Fruit fly (Drosophila melanogaster) whole organism, prepupa: ENCODE results near the gene CG11134.

Source experiments
- Blimp-1 ChIP-seq: fragments of 200-800 bp; sonication (Bioruptor generic); optimal IDR thresholded peaks from 3 replicates; lab custom pipeline; 2017; ENCODE audit warnings: missing biosample characterization, missing genetic modification characterization, mild to moderate bottlenecking, moderate library complexity, missing genetic modification reagents
- CG10631 ChIP-seq: fragments of 200-800 bp; sonication (Bioruptor generic); optimal IDR thresholded peaks from 2 replicates; lab custom pipeline; 2016; ENCODE audit warnings: missing biosample characterization, missing genetic modification characterization
- CG10669 ChIP-seq: fragments of 200-800 bp; sonication (Bioruptor generic); optimal IDR thresholded peaks from 3 replicates; lab custom pipeline; 2018; ENCODE audit warnings: missing biosample characterization, mild to moderate bottlenecking, missing genetic modification characterization, moderate library complexity
- CG11762 ChIP-seq: fragments of 200-800 bp; sonication (Bioruptor generic); optimal IDR thresholded peaks from 3 replicates; lab custom pipeline; 2016; ENCODE audit warnings: missing biosample characterization, missing genetic modification characterization; ENCODE audit not compliant: insufficient read depth
- CG11902 ChIP-seq: fragments of 200-800 bp; sonication (Bioruptor generic); optimal IDR thresholded peaks from 3 replicates; lab custom pipeline; 2016; ENCODE audit warnings: missing biosample characterization, missing genetic modification characterization
- CG15336 ChIP-seq: fragments of 200-800 bp; sonication (Bioruptor generic); IDR thresholded peaks from 2 replicates; pipeline ENCODE4 v1.3.6; 2022; ENCODE audit warnings: missing biosample characterization, missing genetic modification characterization
- CG1621 ChIP-seq: fragments of 200-800 bp; sonication (Bioruptor generic); optimal IDR thresholded peaks from 3 replicates; lab custom pipeline; 2018; ENCODE audit warnings: missing biosample characterization, mild to moderate bottlenecking, missing genetic modification characterization
- CG16779 ChIP-seq: fragments of 200-800 bp; sonication (Bioruptor generic); optimal IDR thresholded peaks from 3 replicates; lab custom pipeline; 2017; ENCODE audit warnings: missing biosample characterization, mild to moderate bottlenecking, missing genetic modification characterization
- CG3032 ChIP-seq: fragments of 200-800 bp; optimal IDR thresholded peaks from 2 replicates; lab custom pipeline; 2019; ENCODE audit warnings: missing biosample characterization, mild to moderate bottlenecking, missing genetic modification characterization, moderate library complexity
- CG31627 ChIP-seq: fragments of 200-800 bp; sonication (Bioruptor generic); optimal IDR thresholded peaks from 3 replicates; lab custom pipeline; 2016; ENCODE audit warnings: missing biosample characterization, missing genetic modification characterization
- CG32006 ChIP-seq: fragments of 200-800 bp; sonication (Bioruptor generic); optimal IDR thresholded peaks from 3 replicates; lab custom pipeline; 2017; ENCODE audit warnings: missing biosample characterization, mild to moderate bottlenecking, missing genetic modification characterization
- CG34406 ChIP-seq: fragments of 200-800 bp; sonication (Bioruptor generic); optimal IDR thresholded peaks from 3 replicates; lab custom pipeline; 2016; ENCODE audit warnings: missing biosample characterization, missing genetic modification characterization
- CG3919 ChIP-seq: fragments of 200-800 bp; sonication (Bioruptor generic); optimal IDR thresholded peaks from 3 replicates; lab custom pipeline; 2016; ENCODE audit warnings: missing biosample characterization, missing genetic modification characterization
- CG4318 ChIP-seq: fragments of 200-800 bp; sonication (Bioruptor generic); optimal IDR thresholded peaks from 3 replicates; lab custom pipeline; 2017; ENCODE audit warnings: missing biosample characterization, mild to moderate bottlenecking, missing genetic modification characterization
- CG6163 ChIP-seq: fragments of 200-800 bp; sonication (Bioruptor generic); IDR thresholded peaks from 3 replicates; pipeline ENCODE4 v1.3.6; 2022; ENCODE audit warnings: missing biosample characterization, missing genetic modification characterization
- CG6276 ChIP-seq: fragments of 200-800 bp; sonication (Bioruptor generic); optimal IDR thresholded peaks from 2 replicates; lab custom pipeline; 2017; ENCODE audit warnings: missing biosample characterization, mild to moderate bottlenecking, missing genetic modification characterization
- CG6792 ChIP-seq: fragments of 200-800 bp; sonication (Bioruptor generic); optimal IDR thresholded peaks from 3 replicates; lab custom pipeline; 2016; ENCODE audit warnings: missing biosample characterization, missing genetic modification characterization
- CG6808 ChIP-seq: fragments of 200-800 bp; sonication (Bioruptor generic); optimal IDR thresholded peaks from 3 replicates; lab custom pipeline; 2017; ENCODE audit warnings: missing biosample characterization, missing genetic modification characterization, mild to moderate bottlenecking, moderate library complexity, missing genetic modification reagents
- CG6854 ChIP-seq: fragments of 200-800 bp; sonication (Bioruptor generic); optimal IDR thresholded peaks from 2 replicates; lab custom pipeline; 2017; ENCODE audit warnings: missing biosample characterization, mild to moderate bottlenecking, missing genetic modification characterization
- CG7368 ChIP-seq: fragments of 200-800 bp; sonication (Bioruptor generic); optimal IDR thresholded peaks from 3 replicates; lab custom pipeline; 2016; ENCODE audit warnings: missing biosample characterization, missing genetic modification characterization
- CG8119 ChIP-seq: fragments of 200-800 bp; sonication (Bioruptor generic); IDR thresholded peaks from 3 replicates; pipeline ENCODE4 v1.3.6; 2022; ENCODE audit warnings: missing biosample characterization, missing genetic modification characterization
- CG8319 ChIP-seq: fragments of 200-800 bp; sonication (Bioruptor generic); optimal IDR thresholded peaks from 3 replicates; lab custom pipeline; 2016; ENCODE audit warnings: missing biosample characterization, missing genetic modification characterization
- Eip75B ChIP-seq: fragments of 200-800 bp; sonication (Bioruptor generic); optimal IDR thresholded peaks from 3 replicates; lab custom pipeline; 2016; ENCODE audit warnings: missing biosample characterization, missing genetic modification characterization
- Eip78C ChIP-seq: fragments of 200-800 bp; sonication (Bioruptor generic); peaks from one replicate; lab custom pipeline; 2016; ENCODE audit warnings: missing biosample characterization, missing genetic modification characterization
- Eip93F ChIP-seq: fragments of 200-800 bp; sonication (Bioruptor generic); optimal IDR thresholded peaks from 2 replicates; lab custom pipeline; 2016; ENCODE audit warnings: missing biosample characterization, mild to moderate bottlenecking, missing genetic modification characterization
- Ets21C ChIP-seq: fragments of 200-800 bp; sonication (Bioruptor generic); optimal IDR thresholded peaks from 3 replicates; lab custom pipeline; 2016; ENCODE audit warnings: missing biosample characterization, missing genetic modification characterization
- Ets96B ChIP-seq: fragments of 200-800 bp; optimal IDR thresholded peaks from 2 replicates; lab custom pipeline; 2019; ENCODE audit warnings: missing biosample characterization, mild to moderate bottlenecking, missing genetic modification characterization, moderate library complexity
- Hr39 ChIP-seq: fragments of 200-800 bp; sonication (Bioruptor generic); optimal IDR thresholded peaks from 2 replicates; lab custom pipeline; 2016; ENCODE audit warnings: missing biosample characterization, missing genetic modification characterization
- Lpt ChIP-seq: fragments of 200-800 bp; sonication (Bioruptor generic); optimal IDR thresholded peaks from 3 replicates; lab custom pipeline; 2016; ENCODE audit warnings: missing biosample characterization, missing genetic modification characterization
- Met ChIP-seq: fragments of 200-800 bp; sonication (Bioruptor generic); optimal IDR thresholded peaks from 3 replicates; lab custom pipeline; 2016; ENCODE audit warnings: missing biosample characterization, missing genetic modification characterization
- OdsH ChIP-seq: fragments of 200-800 bp; sonication (Bioruptor generic); optimal IDR thresholded peaks from 3 replicates; lab custom pipeline; 2016; ENCODE audit warnings: missing biosample characterization, missing genetic modification characterization
- Smox ChIP-seq: fragments of 200-800 bp; sonication (Bioruptor generic); optimal IDR thresholded peaks from 3 replicates; lab custom pipeline; 2016; ENCODE audit warnings: missing biosample characterization, missing genetic modification characterization
- Sox102F ChIP-seq: fragments of 200-800 bp; sonication (Bioruptor generic); optimal IDR thresholded peaks from 2 replicates; lab custom pipeline; 2016; ENCODE audit warnings: missing biosample characterization, mild to moderate bottlenecking, missing genetic modification characterization
- Sox14 ChIP-seq: fragments of 200-800 bp; sonication (Bioruptor generic); optimal IDR thresholded peaks from 3 replicates; lab custom pipeline; 2016; ENCODE audit warnings: missing biosample characterization, missing genetic modification characterization
- achi ChIP-seq: fragments of 200-800 bp; sonication (Bioruptor generic); optimal IDR thresholded peaks from 3 replicates; lab custom pipeline; 2016; ENCODE audit warnings: missing biosample characterization, missing genetic modification characterization
- dac ChIP-seq: fragments of 200-800 bp; sonication (Bioruptor generic); optimal IDR thresholded peaks from 2 replicates; lab custom pipeline; 2017; ENCODE audit warnings: missing biosample characterization, mild to moderate bottlenecking, missing genetic modification characterization
- dsx ChIP-seq: fragments of 200-800 bp; optimal IDR thresholded peaks from 3 replicates; lab custom pipeline; 2019; ENCODE audit warnings: missing biosample characterization, mild to moderate bottlenecking, missing genetic modification characterization, moderate library complexity; ENCODE audit not compliant: poor library complexity, severe bottlenecking
- eg ChIP-seq: fragments of 200-800 bp; sonication (Bioruptor generic); IDR thresholded peaks from 3 replicates; pipeline ENCODE4 v1.3.6; 2022; ENCODE audit warnings: missing biosample characterization, missing genetic modification characterization
- esn ChIP-seq: fragments of 200-800 bp; sonication (Bioruptor generic); optimal IDR thresholded peaks from 2 replicates; lab custom pipeline; 2016; ENCODE audit warnings: missing biosample characterization, mild to moderate bottlenecking, missing genetic modification characterization, moderate library complexity
- fd85E ChIP-seq: fragments of 200-800 bp; sonication (Bioruptor generic); optimal IDR thresholded peaks from 3 replicates; lab custom pipeline; 2016; ENCODE audit warnings: missing biosample characterization, missing genetic modification characterization
- fkh ChIP-seq: fragments of 200-800 bp; sonication (Bioruptor generic); optimal IDR thresholded peaks from 3 replicates; lab custom pipeline; 2017; ENCODE audit warnings: missing biosample characterization, mild to moderate bottlenecking, missing genetic modification characterization, moderate library complexity
- lz ChIP-seq: fragments of 200-800 bp; sonication (Bioruptor generic); optimal IDR thresholded peaks from 3 replicates; lab custom pipeline; 2016; ENCODE audit warnings: missing biosample characterization, missing genetic modification characterization
- net ChIP-seq: fragments of 200-800 bp; sonication (Bioruptor generic); optimal IDR thresholded peaks from 3 replicates; lab custom pipeline; 2016; ENCODE audit warnings: missing biosample characterization, missing genetic modification characterization
- pdm3 ChIP-seq: fragments of 200-800 bp; sonication (Bioruptor generic); optimal IDR thresholded peaks from 3 replicates; lab custom pipeline; 2016; ENCODE audit warnings: missing biosample characterization, missing genetic modification characterization
- spab ChIP-seq: fragments of 200-800 bp; sonication (Bioruptor generic); optimal IDR thresholded peaks from 2 replicates; lab custom pipeline; 2017; ENCODE audit warnings: missing biosample characterization, mild to moderate bottlenecking, missing genetic modification characterization, missing genetic modification reagents
- ss ChIP-seq, 2 experiments: fragments of 200-800 bp; sonication (Bioruptor generic); optimal IDR thresholded peaks; 2 replicates in 1 of 2; 3 replicates in 1 of 2; lab custom pipeline; 2017 to 2018; ENCODE audit warnings: mild to moderate bottlenecking in 2 of 2, missing biosample characterization in 2 of 2, missing genetic modification characterization in 2 of 2, moderate library complexity in 1 of 2
- svp ChIP-seq: fragments of 200-800 bp; sonication (Bioruptor generic); peaks from one replicate; lab custom pipeline; 2016; ENCODE audit warnings: missing biosample characterization, missing genetic modification characterization

Gene CG11134

DNA sequence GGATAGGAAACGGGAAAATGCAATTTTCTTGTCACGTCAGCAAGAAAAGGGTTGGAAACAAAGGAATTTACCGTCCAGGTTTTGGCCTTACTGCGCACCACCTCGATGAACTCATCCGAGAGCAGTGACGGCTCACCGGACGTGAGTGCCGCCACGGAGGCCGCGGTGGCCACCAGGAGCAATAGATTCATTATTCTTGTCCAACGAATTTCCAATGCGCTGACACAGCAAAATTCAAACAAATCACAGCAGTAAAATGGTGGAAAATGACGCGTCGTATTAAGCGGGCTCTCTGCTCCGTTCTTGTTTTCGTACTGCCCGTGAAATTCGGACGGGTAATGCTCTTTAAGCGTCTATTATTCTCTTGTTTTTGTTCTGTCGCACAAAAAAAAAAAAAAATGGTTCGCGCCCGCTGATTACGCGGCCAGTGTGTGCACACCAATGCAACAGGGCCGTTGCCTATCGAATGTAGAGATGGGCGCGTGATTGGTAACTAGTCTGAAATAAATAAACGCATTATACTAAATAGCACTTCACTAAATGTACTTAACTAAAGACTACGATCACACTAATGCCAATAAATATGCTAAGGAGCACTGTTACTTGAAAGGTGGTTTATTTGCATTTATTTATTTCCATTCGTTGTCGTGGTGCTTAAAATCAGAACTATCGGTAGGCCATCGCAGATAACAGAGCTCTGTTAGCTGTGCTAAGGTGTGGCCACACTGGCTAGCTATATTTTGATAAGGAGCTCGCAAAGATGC, 44.2 kb downstream of the CG11134 start, which contains the start of the genes CtsB and amrt (continued):
- TF ChIP-seq eg (GFP tag; lab: Robert Waterston, UW) (peak; percentile 86), Ets96B (tag; lab: Kevin White, UChicago) (peak; percentile 37), Lpt (GFP tag; lab: Kevin White, UChicago) (peak; percentile 32), OdsH (peak; percentile 66), Smox (GFP tag; lab: Kevin White, UChicago) (peak; percentile 64), CG31627 (GFP tag; lab: Kevin White, UChicago) (peak; percentile 63), net (GFP tag; lab: Kevin White, UChicago) (peak; percentile 77), CG10669 (peak; percentile 50), CG1621 (peak; percentile 26), CG4318 (no peak)

DNA sequence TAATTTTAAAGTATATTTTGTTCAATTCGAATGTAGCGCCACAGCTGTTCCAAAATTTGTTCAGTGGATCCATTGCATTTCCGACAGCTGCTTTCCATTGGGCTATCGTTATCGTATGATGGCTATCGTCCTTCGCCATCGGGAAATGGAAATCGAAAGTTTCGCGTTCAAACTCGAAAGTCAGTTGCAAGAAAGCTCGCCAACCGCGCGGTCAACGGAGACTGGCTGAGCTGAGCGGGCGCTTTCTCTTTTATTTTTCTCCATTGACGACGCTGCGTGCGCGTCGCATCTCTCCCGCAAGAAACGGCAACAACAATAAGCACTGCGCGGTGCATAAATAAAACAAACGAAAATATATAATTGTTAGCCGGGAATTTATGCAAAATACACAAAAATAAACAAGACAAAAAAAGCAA, 45.8 kb downstream of the CG11134 start, which contains the start of gene inaE:
Gene inaE, plus strand, starts transcription at position 181 of the 416 bp plus-strand sequence.
- no peak for TF ChIP-seq CG16779 (tag; lab: Kevin White, UChicago)
- no peak for TF ChIP-seq Eip75B (GFP tag; lab: Kevin White, UChicago)
- no peak for TF ChIP-seq fd85E
- peak; percentile 10 for TF ChIP-seq esn (GFP tag; lab: Kevin White, UChicago)
- TF ChIP-seq CG10631 (GFP tag; lab: Kevin White, UChicago) = no peak
- no peak for TF ChIP-seq CG6792 (GFP tag; lab: Kevin White, UChicago)
- no peak for TF ChIP-seq Sox102F (GFP tag; lab: Kevin White, UChicago)
- TF ChIP-seq CG6854 (GFP tag; lab: Kevin White, UChicago) = peak; percentile 10
- peak; percentile 26 for TF ChIP-seq fkh (GFP tag; lab: Kevin White, UChicago)
- no peak for TF ChIP-seq achi (GFP tag; lab: Kevin White, UChicago)
- peak; percentile 29 for TF ChIP-seq dsx
- 0 out of 3 replicates have a peak, but pooled peaks have one; percentile 12 for TF ChIP-seq CG8119 (GFP tag; lab: Robert Waterston, UW)
- peak in 1 of 2 experiments; percentile 23 for TF ChIP-seq ss (GFP tag; optimal IDR thresholded peaks at IDR 0.05; lab: Kevin White, UChicago)
- TF ChIP-seq Ets21C (GFP tag; lab: Kevin White, UChicago) = no peak
- TF ChIP-seq Sox14 (GFP tag; lab: Kevin White, UChicago) = peak; percentile 38
- TF ChIP-seq Lpt (GFP tag; lab: Kevin White, UChicago) = no peak
- no peak for TF ChIP-seq spab (GFP tag; lab: Kevin White, UChicago)
- TF ChIP-seq dac (GFP tag; lab: Kevin White, UChicago) = peak; percentile 15
- TF ChIP-seq CG3032 (tag; lab: Kevin White, UChicago) = peak; percentile 2
- TF ChIP-seq svp (GFP tag; lab: Kevin White, UChicago) = peak; percentile 32
- no peak for TF ChIP-seq lz (GFP tag; lab: Kevin White, UChicago)
- TF ChIP-seq Hr39 = no peak
- no peak for TF ChIP-seq CG6276 (GFP tag; lab: Kevin White, UChicago)
- TF ChIP-seq Ets96B (tag; lab: Kevin White, UChicago) = no peak
- no peak for TF ChIP-seq CG7368 (GFP tag; lab: Kevin White, UChicago)
- TF ChIP-seq CG11902 (GFP tag; lab: Kevin White, UChicago) = no peak
- peak; percentile 18 for TF ChIP-seq CG6808 (GFP tag; lab: Kevin White, UChicago)
- TF ChIP-seq CG32006 (GFP tag; lab: Kevin White, UChicago) = peak; percentile 15
- no peak for TF ChIP-seq Eip93F (GFP tag; lab: Kevin White, UChicago)
- no peak for TF ChIP-seq Met (GFP tag; lab: Kevin White, UChicago)
- no peak for TF ChIP-seq CG8319 (GFP tag; lab: Kevin White, UChicago)
- TF ChIP-seq CG15336 (GFP tag; lab: Robert Waterston, UW) = no peak
- TF ChIP-seq CG11762 (GFP tag; lab: Kevin White, UChicago) = no peak
- peak; percentile 47; the same call in 2 of the 3 replicates for TF ChIP-seq eg (GFP tag; lab: Robert Waterston, UW)
- 0 out of 3 replicates have a peak, but pooled peaks have one; percentile 45 for TF ChIP-seq CG6163 (GFP tag; lab: Robert Waterston, UW)
- TF ChIP-seq Blimp-1 (GFP tag; lab: Kevin White, UChicago) = peak; percentile 91
- TF ChIP-seq net (GFP tag; lab: Kevin White, UChicago) = peak; percentile 9
- no peak for TF ChIP-seq CG34406 (GFP tag; lab: Kevin White, UChicago)
- TF ChIP-seq CG4318 = no peak
- peak; percentile 17 for TF ChIP-seq CG3919 (GFP tag; lab: Kevin White, UChicago)
- TF ChIP-seq CG10669 = no peak
- TF ChIP-seq Eip78C = peak; percentile 1
- no peak for TF ChIP-seq pdm3 (GFP tag; lab: Kevin White, UChicago)
- no peak for TF ChIP-seq CG1621
